Fruit fly (Drosophila melanogaster) whole organism, embryonic: ENCODE data around the gene mthl11.

Experiments
- ATbp ChIP-seq: fragments of 200-800 bp; sonication (Bioruptor generic); optimal IDR thresholded peaks from 2 replicates; lab custom pipeline; 2017; ENCODE audit warnings: missing biosample characterization, mild to moderate bottlenecking, missing genetic modification characterization, missing genetic modification reagents
- CG10147 ChIP-seq: fragments of 200-800 bp; sonication (Bioruptor generic); optimal IDR thresholded peaks from 2 replicates; lab custom pipeline; 2019; ENCODE audit warnings: missing biosample characterization, mild to moderate bottlenecking, missing genetic modification characterization, moderate library complexity
- CG10543 ChIP-seq: fragments of 200-800 bp; sonication (Bioruptor generic); optimal IDR thresholded peaks from 3 replicates; lab custom pipeline; 2017; ENCODE audit warnings: missing biosample characterization, mild to moderate bottlenecking, missing genetic modification characterization, moderate library complexity
- CG12071 ChIP-seq: fragments of 200-800 bp; sonication (Bioruptor generic); optimal IDR thresholded peaks from 3 replicates; lab custom pipeline; 2018; ENCODE audit warnings: missing biosample characterization, mild to moderate bottlenecking, missing genetic modification characterization
- CG1602 ChIP-seq: fragments of 200-800 bp; sonication (Bioruptor generic); optimal IDR thresholded peaks from 3 replicates; lab custom pipeline; 2016; ENCODE audit warnings: missing biosample characterization, missing genetic modification characterization
- CG17186 ChIP-seq: fragments of 200-800 bp; sonication (Bioruptor generic); optimal IDR thresholded peaks from 3 replicates; lab custom pipeline; 2017; ENCODE audit warnings: missing biosample characterization, missing genetic modification reagents, missing genetic modification characterization
- CG17385 ChIP-seq: fragments of 200-800 bp; sonication (Bioruptor generic); optimal IDR thresholded peaks from 3 replicates; lab custom pipeline; 2018; ENCODE audit warnings: missing biosample characterization, mild to moderate bottlenecking, missing genetic modification characterization
- CG1792 ChIP-seq: fragments of 200-800 bp; sonication (Bioruptor generic); optimal IDR thresholded peaks from 2 replicates; lab custom pipeline; 2016; ENCODE audit warnings: missing biosample characterization, missing genetic modification characterization
- CG18262 ChIP-seq: fragments of 200-800 bp; optimal IDR thresholded peaks from 3 replicates; lab custom pipeline; 2019; ENCODE audit warnings: missing biosample characterization, mild to moderate bottlenecking, missing genetic modification characterization, moderate library complexity
- CG1832 ChIP-seq: fragments of 200-800 bp; sonication (Bioruptor generic); optimal IDR thresholded peaks from 2 replicates; lab custom pipeline; 2017; ENCODE audit warnings: missing biosample characterization, mild to moderate bottlenecking, missing genetic modification characterization, inconsistent platforms
- CG2678 ChIP-seq: fragments of 200-800 bp; sonication (Bioruptor generic); optimal IDR thresholded peaks from 3 replicates; lab custom pipeline; 2019; ENCODE audit warnings: missing biosample characterization, mild to moderate bottlenecking, missing genetic modification characterization, moderate library complexity
- CG32772 ChIP-seq: fragments of 200-800 bp; sonication (Bioruptor generic); IDR thresholded peaks from 2 replicates; pipeline ENCODE4 v1.3.6; 2022; ENCODE audit warnings: missing biosample characterization, missing genetic modification characterization
- CG34224 ChIP-seq: fragments of 200-800 bp; sonication (Bioruptor generic); IDR thresholded peaks from 3 replicates; pipeline ENCODE4 v1.3.6; 2022; ENCODE audit warnings: missing biosample characterization, missing genetic modification characterization; ENCODE audit not compliant: partially characterized antibody
- CG34422 ChIP-seq: fragments of 200-800 bp; sonication (Bioruptor generic); IDR thresholded peaks from 3 replicates; pipeline ENCODE4 v1.3.6; 2022; ENCODE audit warnings: missing biosample characterization, missing genetic modification characterization
- CG4282 ChIP-seq: fragments of 200-800 bp; sonication (Bioruptor generic); optimal IDR thresholded peaks from 2 replicates; lab custom pipeline; 2016; ENCODE audit warnings: missing biosample characterization, missing genetic modification characterization
- CG6254 ChIP-seq: fragments of 200-800 bp; sonication (Bioruptor generic); optimal IDR thresholded peaks from 3 replicates; lab custom pipeline; 2017; ENCODE audit warnings: mild to moderate bottlenecking, missing biosample characterization, missing genetic modification reagents, missing genetic modification characterization
- CG7839 ChIP-seq: fragments of 200-800 bp; sonication (Bioruptor generic); optimal IDR thresholded peaks from 3 replicates; lab custom pipeline; 2018; ENCODE audit warnings: missing biosample characterization, mild to moderate bottlenecking, missing genetic modification characterization, moderate library complexity
- CHES-1-like ChIP-seq: fragments of 200-800 bp; sonication (Bioruptor generic); optimal IDR thresholded peaks from 2 replicates; lab custom pipeline; 2016; ENCODE audit warnings: missing biosample characterization, missing genetic modification characterization
- D ChIP-seq, 2 experiments: fragments of 200-800 bp in 1 of 2; fragments of >200 bp in 1 of 2; sonication (Bioruptor generic) in 1 of 2; optimal IDR thresholded peaks; 2 replicates in 1 of 2; 3 replicates in 1 of 2; lab custom pipeline; 2017; ENCODE audit warnings: mild to moderate bottlenecking in 1 of 2, missing biosample characterization in 1 of 2, missing genetic modification characterization in 1 of 2, missing genetic modification reagents in 1 of 2
- Dip2 ChIP-seq: fragments of 200-800 bp; sonication (Bioruptor generic); IDR thresholded peaks from 2 replicates; pipeline ENCODE4 v1.3.6; 2022; ENCODE audit warnings: missing biosample characterization, missing genetic modification characterization
- HHEX ChIP-seq: fragments of 200-800 bp; sonication (Bioruptor generic); optimal IDR thresholded peaks from 3 replicates; lab custom pipeline; 2017; ENCODE audit warnings: missing biosample characterization, mild to moderate bottlenecking, missing genetic modification characterization, missing genetic modification reagents
- Neu2 ChIP-seq: fragments of 200-800 bp; sonication (Bioruptor generic); optimal IDR thresholded peaks from 3 replicates; lab custom pipeline; 2016; ENCODE audit warnings: missing biosample characterization, missing genetic modification characterization, borderline replicate concordance
- Nf-YA ChIP-seq: fragments of 200-800 bp; sonication (Bioruptor generic); IDR thresholded peaks from 2 replicates; pipeline ENCODE4 v1.3.6; 2022; ENCODE audit warnings: missing biosample characterization, missing genetic modification characterization
- Optix ChIP-seq: fragments of 200-800 bp; sonication (Bioruptor generic); IDR thresholded peaks from 3 replicates; pipeline ENCODE4 v1.3.6; 2022; ENCODE audit warnings: missing biosample characterization, missing genetic modification characterization
- Scr ChIP-seq: fragments of 200-800 bp; sonication (Bioruptor generic); IDR thresholded peaks from 2 replicates; pipeline ENCODE4 v1.3.6; 2022; ENCODE audit warnings: missing biosample characterization, missing genetic modification characterization; ENCODE audit not compliant: partially characterized antibody
- Six4 ChIP-seq: fragments of 200-800 bp; sonication (Bioruptor generic); optimal IDR thresholded peaks from 2 replicates; lab custom pipeline; 2016; ENCODE audit warnings: missing biosample characterization, missing genetic modification characterization
- Spps ChIP-seq: fragments of 200-800 bp; sonication (Bioruptor generic); optimal IDR thresholded peaks from 2 replicates; lab custom pipeline; 2018; ENCODE audit warnings: missing biosample characterization, mild to moderate bottlenecking, missing genetic modification characterization
- Xbp1 ChIP-seq: fragments of 200-800 bp; sonication (Bioruptor generic); optimal IDR thresholded peaks from 3 replicates; lab custom pipeline; 2016; ENCODE audit warnings: missing biosample characterization, mild to moderate bottlenecking, missing genetic modification characterization
- abd-A ChIP-seq: fragments of 200-800 bp; sonication (Bioruptor generic); optimal IDR thresholded peaks from 3 replicates; lab custom pipeline; 2019; ENCODE audit warnings: missing biosample characterization, mild to moderate bottlenecking, missing genetic modification characterization, moderate library complexity
- cas ChIP-seq: fragments of 200-800 bp; sonication (Bioruptor generic); IDR thresholded peaks from 2 replicates; pipeline ENCODE4 v1.3.6; 2022; ENCODE audit warnings: missing biosample characterization, missing genetic modification characterization
- dati ChIP-seq: fragments of 200-800 bp; sonication (Bioruptor generic); IDR thresholded peaks from 2 replicates; pipeline ENCODE4 v1.3.6; 2022; ENCODE audit warnings: missing biosample characterization, missing genetic modification characterization
- dmrt99B ChIP-seq: fragments of 200-800 bp; sonication (Bioruptor generic); optimal IDR thresholded peaks from 2 replicates; lab custom pipeline; 2018; ENCODE audit warnings: missing biosample characterization, mild to moderate bottlenecking, missing genetic modification characterization, moderate library complexity
- en ChIP-seq: fragments of 200-800 bp; sonication (Bioruptor generic); optimal IDR thresholded peaks from 2 replicates; lab custom pipeline; 2016; ENCODE audit warnings: missing biosample characterization, missing genetic modification characterization
- ewg ChIP-seq: fragments of 200-800 bp; sonication (Bioruptor generic); optimal IDR thresholded peaks from 3 replicates; lab custom pipeline; 2017; ENCODE audit warnings: mild to moderate bottlenecking, missing biosample characterization, missing genetic modification reagents, missing genetic modification characterization
- hb ChIP-seq: fragments of 200-800 bp; sonication (Bioruptor generic); IDR thresholded peaks from 3 replicates; pipeline ENCODE4 v1.3.6; 2022; ENCODE audit warnings: missing biosample characterization, missing genetic modification characterization; ENCODE audit not compliant: partially characterized antibody
- her ChIP-seq: fragments of 200-800 bp; sonication (Bioruptor generic); optimal IDR thresholded peaks from 2 replicates; lab custom pipeline; 2016; ENCODE audit warnings: missing biosample characterization, missing genetic modification characterization
- nerfin-1 ChIP-seq: fragments of 200-800 bp; sonication (Bioruptor generic); optimal IDR thresholded peaks from 3 replicates; lab custom pipeline; 2019; ENCODE audit warnings: missing biosample characterization, mild to moderate bottlenecking, missing genetic modification characterization, moderate library complexity
- p53 ChIP-seq: fragments of 200-800 bp; sonication (Bioruptor generic); optimal IDR thresholded peaks from 2 replicates; lab custom pipeline; 2016; ENCODE audit warnings: missing biosample characterization, missing genetic modification characterization
- pb ChIP-seq: fragments of 200-800 bp; sonication (Bioruptor generic); optimal IDR thresholded peaks from 3 replicates; lab custom pipeline; 2016; ENCODE audit warnings: missing biosample characterization, missing genetic modification characterization
- pfk ChIP-seq: fragments of 200-800 bp; sonication (Bioruptor generic); optimal IDR thresholded peaks from 2 replicates; lab custom pipeline; 2018; ENCODE audit warnings: missing biosample characterization, mild to moderate bottlenecking, missing genetic modification characterization, moderate library complexity
- pho ChIP-seq: fragments of 200-800 bp; sonication (Bioruptor generic); optimal IDR thresholded peaks from 2 replicates; lab custom pipeline; 2016; ENCODE audit warnings: missing biosample characterization, missing genetic modification characterization
- scrt ChIP-seq: fragments of 200-800 bp; sonication (Bioruptor generic); optimal IDR thresholded peaks from 2 replicates; lab custom pipeline; 2018; ENCODE audit warnings: missing biosample characterization, mild to moderate bottlenecking, missing genetic modification characterization, moderate library complexity
- slou ChIP-seq: fragments of 200-800 bp; sonication (Bioruptor generic); optimal IDR thresholded peaks from 3 replicates; lab custom pipeline; 2016; ENCODE audit warnings: missing biosample characterization, missing genetic modification characterization
- tap ChIP-seq: fragments of 200-800 bp; optimal IDR thresholded peaks from 3 replicates; lab custom pipeline; 2019; ENCODE audit warnings: missing biosample characterization, mild to moderate bottlenecking, missing genetic modification characterization, moderate library complexity
- tna ChIP-seq: fragments of 200-800 bp; sonication (Bioruptor generic); IDR thresholded peaks from 2 replicates; pipeline ENCODE4 v1.3.6; 2022; ENCODE audit warnings: missing biosample characterization, missing genetic modification characterization; ENCODE audit not compliant: partially characterized antibody
- twi ChIP-seq: fragments of 200-800 bp; optimal IDR thresholded peaks from 2 replicates; lab custom pipeline; 2019; ENCODE audit warnings: missing biosample characterization, mild to moderate bottlenecking, missing genetic modification characterization, moderate library complexity
- unc-4 ChIP-seq: fragments of 200-800 bp; sonication (Bioruptor generic); IDR thresholded peaks from 2 replicates; pipeline ENCODE4 v1.3.6; 2022; ENCODE audit warnings: missing biosample characterization, missing genetic modification characterization; ENCODE audit not compliant: partially characterized antibody

Gene mthl11

DNA sequence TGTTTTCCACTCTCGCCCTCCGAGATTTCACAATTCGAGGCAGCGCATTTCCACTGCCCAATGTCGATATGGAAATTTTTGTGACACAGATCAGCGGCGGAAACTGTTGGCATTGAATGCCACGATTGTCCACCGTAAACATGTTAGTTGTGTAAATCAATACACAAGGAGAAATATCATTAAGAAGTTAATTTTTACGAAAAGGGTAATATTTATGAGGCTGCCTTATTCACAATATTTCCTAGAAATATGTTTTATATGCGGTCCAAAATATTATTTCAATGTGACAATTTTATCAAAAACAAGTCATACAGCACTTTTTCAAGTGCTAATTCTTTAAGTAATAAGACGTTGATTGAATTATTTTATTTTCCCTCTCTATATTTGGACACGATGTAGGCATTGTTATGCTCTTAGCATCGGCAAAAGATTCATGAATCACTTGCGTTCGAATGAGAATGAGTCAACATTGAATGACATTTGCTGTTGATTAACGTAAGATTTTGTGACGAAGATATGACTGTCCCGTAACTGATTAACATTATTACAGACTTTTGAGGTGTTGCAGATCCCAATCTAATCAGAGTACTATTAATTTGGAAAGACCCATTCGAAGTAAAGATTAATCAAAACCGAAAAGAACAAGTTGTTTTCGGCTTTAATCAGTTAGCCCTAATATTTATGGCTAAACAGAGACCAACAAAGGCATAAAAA is 7.0 kb upstream of the mthl11 start (continued):
- no peak for TF ChIP-seq Dip2 (GFP tag; lab: Robert Waterston, UW)
- no peak for TF ChIP-seq Neu2
- TF ChIP-seq dmrt99B (tag; lab: Kevin White, UChicago) = peak; percentile 87
- peak; percentile 38 for TF ChIP-seq Spps (tag; lab: Kevin White, UChicago)
- peak; percentile 69 for TF ChIP-seq CG1792 (GFP tag; lab: Kevin White, UChicago)
- TF ChIP-seq CG1602 = peak; percentile 62
- TF ChIP-seq Xbp1 (GFP tag; lab: Kevin White, UChicago) = peak; percentile 85
- TF ChIP-seq en (GFP tag; lab: Kevin White, UChicago) = peak; percentile 56
- TF ChIP-seq nerfin-1 (tag; lab: Kevin White, UChicago) = peak; percentile 13
- TF ChIP-seq her (GFP tag; lab: Kevin White, UChicago) = peak; percentile 73
- peak; percentile 72 for TF ChIP-seq Six4 (GFP tag; lab: Kevin White, UChicago)
- peak; percentile 84 for TF ChIP-seq CG10543 (GFP tag; lab: Kevin White, UChicago)
- peak; percentile 57 for TF ChIP-seq twi (tag; lab: Kevin White, UChicago)
- no peak for TF ChIP-seq Scr (GFP tag; lab: Robert Waterston, UW)
- peak; percentile 77 for TF ChIP-seq CG32772
- TF ChIP-seq CG18262 (tag; lab: Kevin White, UChicago) = peak; percentile 74
- TF ChIP-seq CG17186 (GFP tag; lab: Kevin White, UChicago) = no peak
- TF ChIP-seq CG1832 = no peak
- TF ChIP-seq CG6254 (GFP tag; lab: Kevin White, UChicago) = no peak
- peak; percentile 90 for TF ChIP-seq CG2678 (tag; lab: Kevin White, UChicago)
- peak; percentile 86 for TF ChIP-seq CG12071
- no peak for TF ChIP-seq tna (GFP tag; lab: Robert Waterston, UW)
- 0 out of 2 replicates have a peak, but pooled peaks have one; percentile 33 for TF ChIP-seq dati
- peak; percentile 90; the same call in 2 of the 3 replicates for TF ChIP-seq CG34422
- peak; percentile 50; the same call in 1 of the 2 replicates for TF ChIP-seq cas (GFP tag; lab: Robert Waterston, UW)
- peak; percentile 65 for TF ChIP-seq slou
- TF ChIP-seq tap (tag; lab: Kevin White, UChicago) = peak; percentile 81
- TF ChIP-seq D (optimal IDR thresholded peaks at IDR 0.05; lab: Kevin White, UChicago) = no peak
- peak; percentile 45 for TF ChIP-seq D (GFP tag; optimal IDR thresholded peaks at IDR 0.05; lab: Kevin White, UChicago)
- peak; percentile 89 for TF ChIP-seq CG7839 (tag; lab: Kevin White, UChicago)
- TF ChIP-seq hb (GFP tag; lab: Robert Waterston, UW) = no peak
- TF ChIP-seq ATbp (GFP tag; lab: Kevin White, UChicago) = peak; percentile 70
- TF ChIP-seq HHEX = peak; percentile 66
- no peak for TF ChIP-seq CG4282 (GFP tag; lab: Kevin White, UChicago)
- peak; percentile 16 for TF ChIP-seq scrt (GFP tag; lab: Kevin White, UChicago)
- peak; percentile 78 for TF ChIP-seq pho (GFP tag; lab: Kevin White, UChicago)
- TF ChIP-seq CG34224 (GFP tag; lab: Robert Waterston, UW) = no peak
- no peak for TF ChIP-seq p53
- peak; percentile 78 for TF ChIP-seq CHES-1-like
- TF ChIP-seq pb (GFP tag; lab: Kevin White, UChicago) = peak; percentile 58
- no peak for TF ChIP-seq Optix (GFP tag; lab: Robert Waterston, UW)
- no peak for TF ChIP-seq unc-4 (GFP tag; lab: Robert Waterston, UW)
- TF ChIP-seq pfk = no peak
- TF ChIP-seq ewg (GFP tag; lab: Kevin White, UChicago) = peak; percentile 66
- TF ChIP-seq CG10147 (GFP tag; lab: Kevin White, UChicago) = peak; percentile 55
- no peak for TF ChIP-seq abd-A
- TF ChIP-seq CG17385 (GFP tag; lab: Kevin White, UChicago) = peak; percentile 79
- peak; percentile 84 for TF ChIP-seq Nf-YA (GFP tag; lab: Robert Waterston, UW)
